Worm (Caenorhabditis elegans): ENCODE measurements around the gene T22G5.3.

T22G5.3 gene

ce11 chrV:13872895-13873294 is 7.8 kb upstream of the T22G5.3 start, which contains the start of gene cpt-5:
Gene cpt-5 (plus strand): TSS chrV:13873195.
- no peak for TF ChIP-seq unc-62 (GFP tag; optimal IDR thresholded peaks at IDR 0.05)

ce11 chrV:13873323-13873722 is 7.4 kb upstream of the T22G5.3 start:
- TF ChIP-seq unc-62 (GFP tag; optimal IDR thresholded peaks at IDR 0.05) = no peak

DNA sequence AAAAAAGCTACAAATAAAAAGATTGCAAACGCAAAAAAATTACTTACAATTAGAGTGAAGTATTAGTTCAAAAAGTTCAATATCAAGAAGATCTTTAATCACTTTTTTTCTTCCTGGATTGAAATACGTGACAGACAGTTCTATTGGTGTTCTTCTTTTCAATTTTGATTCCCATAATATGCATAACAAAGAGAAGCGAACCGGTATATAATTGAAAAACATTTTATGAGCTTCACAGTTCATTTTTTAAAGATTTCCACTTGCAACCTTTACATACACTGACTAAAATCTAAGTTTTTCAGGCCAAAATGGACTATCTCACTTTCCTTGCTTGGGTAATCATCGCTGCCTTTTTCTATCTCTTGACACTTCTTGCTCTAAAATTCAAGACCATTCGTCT is 4.2 kb upstream of the T22G5.3 start, which contains the start of gene T22G5.1:
TSS of gene T22G5.1 (plus strand) at position 301 of the 400 bp plus-strand sequence.
- no peak for TF ChIP-seq unc-62 (GFP tag; optimal IDR thresholded peaks at IDR 0.05)

DNA sequence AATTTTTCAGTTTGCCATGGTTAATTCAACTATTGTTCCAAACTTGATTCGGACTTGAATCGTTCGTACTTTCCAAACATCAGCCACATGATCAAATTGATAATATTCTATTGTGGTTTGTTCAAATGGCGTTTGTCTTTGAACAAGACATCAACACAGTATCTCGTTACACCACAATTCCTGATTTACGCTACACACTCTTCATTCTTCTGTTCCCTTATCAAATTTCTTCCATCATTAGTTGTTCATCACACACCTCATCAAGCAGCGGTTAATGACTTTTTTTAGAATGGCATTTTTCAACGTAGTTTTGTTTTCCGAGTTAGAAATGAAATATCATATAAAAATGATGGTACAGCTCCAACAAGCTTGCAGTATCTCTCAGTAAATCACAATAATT is 2.5 kb upstream of the T22G5.3 start:
- TF ChIP-seq unc-62 (GFP tag; optimal IDR thresholded peaks at IDR 0.05) = no peak

DNA sequence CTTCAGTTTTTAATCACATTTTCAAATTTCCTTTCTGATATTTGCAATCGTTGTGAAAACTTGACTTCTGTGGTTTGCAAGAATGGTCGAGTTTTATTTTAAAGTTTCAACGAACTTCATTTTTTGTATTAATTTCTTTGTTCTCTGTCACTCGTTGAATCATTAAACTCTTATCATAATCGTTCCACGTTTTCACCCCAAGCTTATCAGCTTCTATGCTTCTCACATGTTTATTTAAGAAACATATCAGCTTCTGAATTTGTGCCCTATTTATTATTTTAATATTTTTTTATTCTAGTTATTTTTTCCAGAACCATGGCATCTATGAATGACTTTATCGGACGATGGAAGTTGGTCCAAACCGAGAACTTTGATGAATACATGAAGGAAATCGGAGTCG is 1.5 kb upstream of the T22G5.3 start, which contains the start of gene lbp-7:
TSS of gene lbp-7 (plus strand) at position 312 of the 400 bp plus-strand sequence.
- no peak for TF ChIP-seq unc-62 (GFP tag; optimal IDR thresholded peaks at IDR 0.05)

DNA sequence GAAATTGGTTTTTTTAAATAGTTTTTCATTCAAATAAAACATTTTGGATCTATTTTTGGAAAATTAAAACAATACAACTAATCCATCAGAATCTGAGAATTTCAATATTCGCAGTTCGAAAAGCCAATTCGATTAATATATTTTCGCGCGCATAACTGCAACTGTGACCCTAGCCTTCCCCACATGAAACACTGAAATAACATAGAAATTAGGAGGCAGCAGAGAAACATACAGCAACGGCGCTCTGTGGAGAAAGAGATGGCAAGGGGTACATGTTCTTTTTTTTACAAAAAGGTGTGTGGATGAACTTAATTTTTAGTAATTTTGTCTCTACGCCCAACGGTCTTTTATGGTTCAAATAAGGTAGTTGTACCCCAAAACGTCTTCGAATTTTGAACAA is 544 bp upstream of the T22G5.3 start:
- TF ChIP-seq unc-62 (GFP tag; optimal IDR thresholded peaks at IDR 0.05) = no peak

DNA sequence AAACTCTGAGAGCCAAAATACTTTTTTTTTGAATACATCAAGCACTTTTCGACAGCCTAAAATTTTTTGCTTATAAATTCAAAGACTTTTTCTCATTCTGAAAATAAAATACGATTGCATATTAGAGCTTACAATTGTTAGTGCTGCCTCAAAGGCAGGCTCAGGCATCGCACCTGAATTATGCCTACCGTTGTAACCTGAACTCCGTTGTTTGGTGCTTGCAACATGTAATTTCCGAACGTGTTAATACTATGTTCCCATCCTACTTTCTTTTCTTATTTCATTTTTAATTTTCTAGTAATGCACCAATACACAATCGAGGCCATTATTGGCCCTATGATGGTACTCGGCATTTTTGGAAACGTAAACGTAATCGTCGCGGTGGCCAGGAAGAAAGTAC is 6.7 kb downstream of the T22G5.3 start, which contains the start of gene srsx-19:
TSS of gene srsx-19 (plus strand) at position 301 of the 400 bp plus-strand sequence.
- TF ChIP-seq unc-62 (GFP tag; optimal IDR thresholded peaks at IDR 0.05) = no peak

DNA sequence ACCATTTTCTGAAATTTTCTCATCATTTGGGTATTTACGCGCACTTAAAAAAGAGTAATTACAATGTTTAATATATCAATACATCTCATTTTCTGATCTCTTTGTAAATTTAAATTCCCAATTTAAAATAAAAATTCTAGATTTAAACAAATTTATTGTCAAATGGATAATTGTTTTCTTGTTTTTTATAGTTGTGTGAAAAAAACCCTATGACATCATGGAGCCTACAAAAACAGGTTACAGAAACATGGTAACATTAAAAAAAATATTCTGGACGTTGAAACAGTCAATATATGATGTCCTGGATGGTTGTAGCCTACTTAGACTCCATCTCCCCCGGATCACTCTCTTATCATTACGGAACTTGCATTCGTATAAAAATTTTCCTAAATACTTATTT is 8.8 kb downstream of the T22G5.3 start, which contains the start of gene spp-12:
TSS of gene spp-12 (plus strand) at position 301 of the 400 bp plus-strand sequence.
- TF ChIP-seq unc-62 (GFP tag; optimal IDR thresholded peaks at IDR 0.05) = no peak

- no peak for TF ChIP-seq unc-62 (GFP tag; optimal IDR thresholded peaks at IDR 0.05)
Observed at ce11 chrV:13890473-13890872, 9.8 kb downstream of the T22G5.3 start, which contains the start of gene lbp-8. Gene lbp-8 (plus strand): TSS chrV:13890773.

ce11 chrV:13891489-13891888 is 10.8 kb downstream of the T22G5.3 start:
- no peak for TF ChIP-seq unc-62 (GFP tag; optimal IDR thresholded peaks at IDR 0.05)

- TF ChIP-seq unc-62 (GFP tag; optimal IDR thresholded peaks at IDR 0.05) = no peak
Observed at ce11 chrV:13892457-13893375, 12.0 kb downstream of the T22G5.3 start, which contains the start of gene sptl-3. Gene sptl-3 (plus strand): TSS chrV:13893325.

ce11 chrV:13893583-13893982 is 12.9 kb downstream of the T22G5.3 start:
- TF ChIP-seq unc-62 (GFP tag; optimal IDR thresholded peaks at IDR 0.05) = no peak

ce11 chrV:13898356-13898755 is 17.6 kb downstream of the T22G5.3 start, which contains the start of gene cyp-35C1:
Gene cyp-35C1 (minus strand): TSS chrV:13898487.
- no peak for TF ChIP-seq unc-62 (GFP tag; optimal IDR thresholded peaks at IDR 0.05)

DNA sequence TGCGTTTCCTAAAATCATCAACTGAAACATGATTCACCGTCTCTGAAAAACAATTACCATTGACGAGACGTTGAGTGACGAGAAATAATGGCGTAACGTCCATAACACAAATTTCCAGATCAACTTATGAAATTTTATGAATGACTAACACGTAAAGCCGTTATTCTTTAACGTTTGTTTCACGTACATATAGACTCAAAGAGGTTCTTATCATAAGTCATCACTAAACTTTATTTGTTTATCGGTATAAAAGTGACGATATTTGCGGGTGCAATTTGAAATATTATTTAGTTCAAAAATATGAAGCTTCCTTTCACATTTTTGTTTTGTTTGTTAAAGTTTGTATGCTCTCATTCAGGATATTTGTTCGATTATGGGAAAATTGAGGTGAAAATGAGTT is 18.5 kb downstream of the T22G5.3 start, which contains the start of gene oac-3:
TSS of gene oac-3 (plus strand) at position 301 of the 400 bp plus-strand sequence.
- TF ChIP-seq unc-62 (GFP tag; optimal IDR thresholded peaks at IDR 0.05) = no peak

DNA sequence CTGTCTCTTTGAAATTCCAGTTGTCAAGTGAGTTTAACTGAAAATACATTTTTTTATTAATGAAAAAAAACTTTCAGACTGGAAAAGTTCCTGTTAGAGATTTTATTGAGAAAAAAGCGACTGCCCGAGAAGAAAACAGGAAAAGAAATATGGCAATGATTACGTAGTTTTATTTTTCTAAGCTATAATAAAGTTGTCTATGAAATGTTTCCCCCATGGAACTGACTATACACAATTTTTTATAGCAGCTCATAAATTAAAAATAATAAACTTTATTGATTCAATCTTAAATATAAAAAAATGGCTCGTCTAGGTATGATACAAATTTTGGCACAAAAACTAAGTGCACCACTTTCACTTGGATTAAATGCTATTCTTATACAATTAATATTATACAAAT is 21.8 kb downstream of the T22G5.3 start, which contains the start of gene C06B3.1:
TSS of gene C06B3.1 (plus strand) at position 301 of the 400 bp plus-strand sequence.
- no peak for TF ChIP-seq unc-62 (GFP tag; optimal IDR thresholded peaks at IDR 0.05)

- TF ChIP-seq unc-62 (GFP tag; optimal IDR thresholded peaks at IDR 0.05) = no peak
Observed at ce11 chrV:13904446-13904845, 23.7 kb downstream of the T22G5.3 start, which contains the start of gene stdh-3. Gene stdh-3 (plus strand): TSS chrV:13904611.
